Worm (Caenorhabditis elegans): Measurements from ENCODE around the gene ugt-33.

ugt-33 gene

DNA sequence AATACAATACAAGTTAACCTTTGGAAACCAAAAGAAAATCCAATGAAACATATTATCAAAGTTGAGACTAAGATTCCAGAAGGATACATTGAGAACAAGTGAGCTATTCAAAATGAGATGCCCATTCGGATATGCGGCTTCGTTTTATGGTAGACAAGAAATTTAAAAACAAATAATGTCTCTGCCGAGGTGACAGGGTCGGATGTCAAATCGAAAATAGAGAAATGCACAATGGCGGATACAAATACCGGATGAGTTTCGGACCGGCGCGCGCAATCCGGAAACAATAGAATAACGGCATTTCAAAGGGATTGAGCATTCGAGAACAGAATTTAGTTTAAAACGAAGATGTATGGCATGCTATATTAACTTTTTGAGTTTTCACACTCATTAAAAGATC, 29.9 kb upstream of the ugt-33 start, which contains the start of gene F22E12.3 (continued):
- no peak for TF ChIP-seq pha-4 (GFP tag; IDR thresholded peaks at IDR 0.05)
- TF ChIP-seq pha-4 (tag; optimal IDR thresholded peaks at IDR 0.05): no peak
- no peak for TF ChIP-seq nhr-28 (tag; optimal IDR thresholded peaks at IDR 0.05)
- no peak for TF ChIP-seq fkh-10 (GFP tag; optimal IDR thresholded peaks at IDR 0.05)

DNA sequence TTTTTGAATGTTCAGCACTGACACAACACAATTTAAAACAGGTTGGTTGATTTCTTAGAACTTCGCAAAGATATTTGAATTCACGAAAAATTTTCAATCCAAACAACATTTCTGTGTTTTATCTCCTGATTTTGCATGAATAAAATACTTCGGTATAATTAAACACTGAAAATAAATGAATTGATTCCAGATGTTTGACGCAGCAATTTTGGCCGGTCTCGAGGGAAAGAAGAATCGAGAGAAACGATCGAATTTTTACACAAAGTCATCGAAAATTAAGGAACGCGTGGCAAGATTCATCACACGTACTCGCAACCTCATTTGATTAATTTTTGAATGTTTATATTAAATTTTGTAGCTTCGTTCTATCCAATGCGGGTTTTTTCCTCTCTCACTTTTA, 29.0 kb upstream of the ugt-33 start:
- no peak for TF ChIP-seq ZK546.5 (tag; optimal IDR thresholded peaks at IDR 0.05)
- TF ChIP-seq T20F7.1 (GFP tag; optimal IDR thresholded peaks at IDR 0.05): no peak
- TF ChIP-seq aha-1 (tag): peak; percentile 27
- no peak for TF ChIP-seq set-16 (GFP tag; IDR thresholded peaks at IDR 0.05)

DNA sequence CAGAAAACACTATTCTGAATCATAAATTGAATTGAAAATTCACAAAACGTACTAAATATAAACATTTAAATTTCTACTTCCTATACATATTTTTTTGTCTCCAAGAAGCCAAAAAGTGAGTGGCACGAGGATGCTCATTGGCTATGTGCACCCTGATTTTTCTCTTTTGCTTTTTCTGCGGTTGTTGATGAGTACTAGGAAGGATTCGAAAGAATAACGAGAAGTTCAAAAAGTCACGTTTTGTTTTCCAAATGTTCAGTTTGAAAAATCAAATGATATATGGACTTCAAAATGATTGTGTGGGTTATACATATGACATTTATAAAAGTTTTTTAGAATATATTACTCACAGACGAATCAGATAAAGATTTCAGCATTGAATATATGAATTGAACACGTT, 28.5 kb upstream of the ugt-33 start:
- TF ChIP-seq zip-11 (GFP tag; IDR thresholded peaks at IDR 0.05) (no peak), tra-1 (GFP tag; IDR thresholded peaks at IDR 0.05) (no peak), unc-62 (GFP tag; optimal IDR thresholded peaks at IDR 0.05 in 1 of 2) (no peak), unc-62 (tag; optimal IDR thresholded peaks at IDR 0.05) (no peak), duxl-1 (tag; optimal IDR thresholded peaks at IDR 0.05; ENCODE audit: poor library complexity) (no peak), ama-1 (optimal IDR thresholded peaks at IDR 0.05) (no peak), gei-8 (GFP tag; optimal IDR thresholded peaks at IDR 0.05) (no peak), dmd-9 (GFP tag; IDR thresholded peaks at IDR 0.05) (no peak), dmd-8 (GFP tag; IDR thresholded peaks at IDR 0.05) (no peak), mdl-1 (tag; optimal IDR thresholded peaks at IDR 0.05) (peak in 1 of 2 experiments; percentile 9), zfp-2 (tag; optimal IDR thresholded peaks at IDR 0.05) (no peak), lin-39 (tag; optimal IDR thresholded peaks at IDR 0.05) (no peak), spr-1 (tag; optimal IDR thresholded peaks at IDR 0.05) (no peak), aha-1 (tag) (peak; percentile 86), F26F4.8 (GFP tag; conservative IDR thresholded peaks at IDR 0.05) (no peak), hif-1 (tag; optimal IDR thresholded peaks at IDR 0.05) (peak in 1 of 2 experiments; percentile 89), daf-16 (GFP tag; optimal IDR thresholded peaks at IDR 0.05) (peak in 1 of 2 experiments; percentile 1), daf-16 (tag; optimal IDR thresholded peaks at IDR 0.05) (no peak), hlh-30 (tag; optimal IDR thresholded peaks at IDR 0.05; ENCODE audit: insufficient read depth) (peak; percentile 56), dmd-6 (GFP tag; IDR thresholded peaks at IDR 0.05) (no peak), lsy-2 (tag; optimal IDR thresholded peaks at IDR 0.05) (peak in 1 of 2 experiments; percentile 21), zip-2 (tag; optimal IDR thresholded peaks at IDR 0.05) (no peak)

DNA sequence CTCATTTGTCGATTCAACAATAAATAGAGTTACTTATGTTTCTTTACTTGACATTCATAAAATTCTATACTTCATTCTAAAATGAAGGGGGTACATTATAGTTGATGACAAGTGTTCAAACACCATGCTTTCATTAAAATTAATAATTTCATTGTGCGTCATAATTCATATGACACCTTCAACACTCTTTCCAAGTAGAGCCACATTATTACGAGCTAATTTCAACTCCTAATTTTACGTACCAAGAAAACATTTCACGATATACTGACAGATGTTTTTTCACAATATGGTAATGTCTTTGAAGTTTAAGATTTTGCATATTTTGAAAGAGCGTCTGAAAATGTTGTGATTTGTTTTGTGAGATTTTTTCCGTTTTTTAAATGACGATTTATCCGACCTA, 27.7 kb upstream of the ugt-33 start:
- no peak for TF ChIP-seq nhr-11 (tag; optimal IDR thresholded peaks at IDR 0.05)
- TF ChIP-seq aha-1 (tag): peak; percentile 85
- TF ChIP-seq sdz-12 (GFP tag; optimal IDR thresholded peaks at IDR 0.05): no peak
- peak; percentile 0 for TF ChIP-seq nhr-48 (tag; optimal IDR thresholded peaks at IDR 0.05)

DNA sequence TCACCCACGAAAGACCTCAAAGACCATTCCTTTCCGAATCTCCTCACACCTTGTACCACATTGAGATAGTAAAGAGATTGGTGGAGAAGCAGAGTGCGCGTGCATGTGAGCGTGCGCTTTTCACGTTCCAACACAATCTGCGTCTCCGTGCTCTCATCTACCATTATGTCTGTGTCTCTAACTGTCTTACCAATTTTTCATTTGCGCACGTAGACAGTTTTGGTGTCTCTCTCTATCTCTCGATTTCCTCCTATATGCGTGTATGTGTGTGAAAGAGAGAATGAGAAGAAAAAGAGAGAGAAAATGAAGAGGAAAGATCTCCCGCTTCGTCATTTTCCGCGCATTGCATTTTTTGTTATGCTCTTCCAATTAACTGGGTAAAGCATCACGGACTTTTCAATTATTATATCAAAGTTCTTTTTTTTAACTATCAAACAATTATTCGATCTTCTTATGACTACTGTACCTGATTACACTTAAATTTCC, 26.6 kb upstream of the ugt-33 start:
- peak; percentile 95 for TF ChIP-seq dmd-6 (GFP tag; IDR thresholded peaks at IDR 0.05)
- TF ChIP-seq F44E2.7 (GFP tag; IDR thresholded peaks at IDR 0.05): no peak
- peak in 1 of 2 experiments; percentile 5 for TF ChIP-seq daf-16 (GFP tag; optimal IDR thresholded peaks at IDR 0.05)
- TF ChIP-seq daf-16 (tag; optimal IDR thresholded peaks at IDR 0.05): peak; percentile 69
- TF ChIP-seq nhr-11 (tag; optimal IDR thresholded peaks at IDR 0.05): peak; percentile 97
- peak; percentile 57; the same call in 1 of the 2 replicates for TF ChIP-seq dmd-9 (GFP tag; IDR thresholded peaks at IDR 0.05)
- TF ChIP-seq F10B5.3 (tag; optimal IDR thresholded peaks at IDR 0.05): no peak
- TF ChIP-seq ZK546.5 (tag; optimal IDR thresholded peaks at IDR 0.05): peak in 1 of 2 experiments; percentile 41
- TF ChIP-seq hlh-30 (tag; optimal IDR thresholded peaks at IDR 0.05; ENCODE audit: insufficient read depth): peak; percentile 98
- TF ChIP-seq mdt-29 (GFP tag; IDR thresholded peaks at IDR 0.05): peak; percentile 77
- TF ChIP-seq duxl-1 (tag; optimal IDR thresholded peaks at IDR 0.05; ENCODE audit: poor library complexity): peak; percentile 83
- no peak for TF ChIP-seq lin-15B (tag; optimal IDR thresholded peaks at IDR 0.05)
- TF ChIP-seq nhr-237 (tag; optimal IDR thresholded peaks at IDR 0.05): peak; percentile 25
- peak; percentile 100 for TF ChIP-seq aha-1 (tag)
- peak; percentile 79 for TF ChIP-seq F37D6.2 (tag; optimal IDR thresholded peaks at IDR 0.05)
- peak; percentile 26 for TF ChIP-seq nhr-76 (tag; optimal IDR thresholded peaks at IDR 0.05)
- no peak for TF ChIP-seq F26F4.8 (GFP tag; conservative IDR thresholded peaks at IDR 0.05)
- peak; percentile 74; the same call in 1 of the 2 replicates for TF ChIP-seq lin-1 (GFP tag; IDR thresholded peaks at IDR 0.05)
- TF ChIP-seq lin-38 (GFP tag; IDR thresholded peaks at IDR 0.05): peak; percentile 59
- TF ChIP-seq mxl-2 (GFP tag; conservative IDR thresholded peaks at IDR 0.05): peak; percentile 73
- TF ChIP-seq hlh-11 (tag; optimal IDR thresholded peaks at IDR 0.05): peak; percentile 97
- peak; percentile 68 for TF ChIP-seq ama-1 (optimal IDR thresholded peaks at IDR 0.05)
- peak; percentile 86 for TF ChIP-seq jun-1 (tag; optimal IDR thresholded peaks at IDR 0.05)

All from whole organism, L4 larva.